Fruit fly (Drosophila melanogaster) whole organism, embryonic: ENCODE results near the gene CG17036.
A peak's percentile ranks its signal among the peaks of the same experiment; 100 is the strongest.

Experiments used
- Blimp-1 ChIP-seq: fragments of 200-800 bp; sonication (Bioruptor generic); optimal IDR thresholded peaks from 3 replicates; lab custom pipeline; 2018; ENCODE audit warnings: missing biosample characterization, missing genetic modification characterization, mild to moderate bottlenecking, moderate library complexity, missing genetic modification reagents
- CG10543 ChIP-seq: fragments of 200-800 bp; sonication (Bioruptor generic); optimal IDR thresholded peaks from 3 replicates; lab custom pipeline; 2017; ENCODE audit warnings: missing biosample characterization, mild to moderate bottlenecking, missing genetic modification characterization, moderate library complexity
- CG11093 ChIP-seq: fragments of 200-800 bp; sonication (Bioruptor generic); IDR thresholded peaks from 3 replicates; pipeline ENCODE4 v1.3.6; 2022; ENCODE audit warnings: missing biosample characterization, missing genetic modification characterization
- CG11696 ChIP-seq: fragments of 200-800 bp; sonication (Bioruptor generic); IDR thresholded peaks from 2 replicates; pipeline ENCODE4 v1.3.6; 2022; ENCODE audit warnings: missing biosample characterization, missing genetic modification characterization
- CG14050 ChIP-seq: fragments of 200-800 bp; sonication (Bioruptor generic); IDR thresholded peaks from 3 replicates; pipeline ENCODE4 v1.3.6; 2022; ENCODE audit warnings: missing biosample characterization, missing genetic modification characterization
- CG14710 ChIP-seq: fragments of 200-800 bp; sonication (Bioruptor generic); optimal IDR thresholded peaks from 3 replicates; lab custom pipeline; 2019; ENCODE audit warnings: missing biosample characterization, mild to moderate bottlenecking, missing genetic modification characterization, moderate library complexity
- CG1647 ChIP-seq: fragments of 200-800 bp; sonication (Bioruptor generic); optimal IDR thresholded peaks from 3 replicates; lab custom pipeline; 2016; ENCODE audit warnings: missing biosample characterization, missing genetic modification characterization
- CG16815 ChIP-seq: fragments of 200-800 bp; sonication (Bioruptor generic); optimal IDR thresholded peaks from 3 replicates; lab custom pipeline; 2017; ENCODE audit warnings: missing biosample characterization, mild to moderate bottlenecking, missing genetic modification characterization
- CG17829 ChIP-seq: fragments of 200-800 bp; optimal IDR thresholded peaks from 2 replicates; lab custom pipeline; 2019; ENCODE audit warnings: missing biosample characterization, mild to moderate bottlenecking, missing genetic modification characterization, moderate library complexity
- CG18619 ChIP-seq: fragments of 200-800 bp; sonication (Bioruptor generic); optimal IDR thresholded peaks from 3 replicates; lab custom pipeline; 2017; ENCODE audit warnings: missing biosample characterization, mild to moderate bottlenecking, missing genetic modification characterization
- CG3163 ChIP-seq: fragments of 200-800 bp; sonication (Bioruptor generic); optimal IDR thresholded peaks from 3 replicates; lab custom pipeline; 2016; ENCODE audit warnings: missing biosample characterization, missing genetic modification characterization
- CG32532 ChIP-seq: fragments of 200-800 bp; sonication (Bioruptor generic); IDR thresholded peaks from 2 replicates; pipeline ENCODE4 v1.3.6; 2022; ENCODE audit warnings: missing biosample characterization, missing genetic modification characterization
- CG32772 ChIP-seq: fragments of 200-800 bp; sonication (Bioruptor generic); IDR thresholded peaks from 2 replicates; pipeline ENCODE4 v1.3.6; 2022; ENCODE audit warnings: missing biosample characterization, missing genetic modification characterization
- CG34224 ChIP-seq: fragments of 200-800 bp; sonication (Bioruptor generic); IDR thresholded peaks from 3 replicates; pipeline ENCODE4 v1.3.6; 2022; ENCODE audit warnings: missing biosample characterization, missing genetic modification characterization; ENCODE audit not compliant: partially characterized antibody
- CG34376 ChIP-seq: fragments of 200-800 bp; sonication (Bioruptor generic); optimal IDR thresholded peaks from 2 replicates; lab custom pipeline; 2018; ENCODE audit warnings: missing biosample characterization, mild to moderate bottlenecking, missing genetic modification characterization
- CG3726 ChIP-seq: fragments of 200-800 bp; sonication (Bioruptor generic); IDR thresholded peaks from 3 replicates; pipeline ENCODE4, ENCODE4 v1.3.6; 2022; ENCODE audit warnings: missing biosample characterization, missing genetic modification characterization
- CG4360 ChIP-seq: fragments of 200-800 bp; sonication (Bioruptor generic); IDR thresholded peaks from 2 replicates; pipeline ENCODE4 v1.3.6; 2022; ENCODE audit warnings: missing biosample characterization, missing genetic modification characterization
- CG4820 ChIP-seq: fragments of 200-800 bp; sonication (Bioruptor generic); optimal IDR thresholded peaks from 3 replicates; lab custom pipeline; 2016; ENCODE audit warnings: missing biosample characterization, missing genetic modification characterization
- CG6254 ChIP-seq: fragments of 200-800 bp; sonication (Bioruptor generic); optimal IDR thresholded peaks from 3 replicates; lab custom pipeline; 2017; ENCODE audit warnings: mild to moderate bottlenecking, missing biosample characterization, missing genetic modification reagents, missing genetic modification characterization
- CG6654 ChIP-seq: fragments of 200-800 bp; sonication (Bioruptor generic); optimal IDR thresholded peaks from 2 replicates; lab custom pipeline; 2017; ENCODE audit warnings: missing biosample characterization, mild to moderate bottlenecking, missing genetic modification characterization
- CG7786 ChIP-seq: fragments of 200-800 bp; sonication (Bioruptor generic); optimal IDR thresholded peaks from 2 replicates; lab custom pipeline; 2016; ENCODE audit warnings: missing biosample characterization, missing genetic modification characterization
- CG8924 ChIP-seq: fragments of 200-800 bp; optimal IDR thresholded peaks from 3 replicates; lab custom pipeline; 2019; ENCODE audit warnings: missing biosample characterization, mild to moderate bottlenecking, missing genetic modification characterization, moderate library complexity
- HLH54F ChIP-seq: fragments of 200-800 bp; sonication (Bioruptor generic); optimal IDR thresholded peaks from 3 replicates; lab custom pipeline; 2016; ENCODE audit warnings: missing biosample characterization, missing genetic modification characterization
- HmgD ChIP-seq: fragments of 200-800 bp; sonication (Bioruptor generic); optimal IDR thresholded peaks from 3 replicates; lab custom pipeline; 2016; ENCODE audit warnings: missing biosample characterization, missing genetic modification characterization
- Hr78 ChIP-seq, 2 experiments: fragments of 200-800 bp in 1 of 2; fragments of >200 bp in 1 of 2; sonication (Bioruptor generic) in 1 of 2; optimal IDR thresholded peaks; 2 replicates each; lab custom pipeline; 2017 to 2019; ENCODE audit warnings: missing biosample characterization in 2 of 2, missing genetic modification characterization in 2 of 2, mild to moderate bottlenecking in 1 of 2, moderate library complexity in 1 of 2
- Kr ChIP-seq: fragments of 200-800 bp; sonication (Bioruptor generic); optimal IDR thresholded peaks from 2 replicates; lab custom pipeline; 2017; ENCODE audit warnings: missing biosample characterization, mild to moderate bottlenecking, missing genetic modification characterization
- MBD-R2 ChIP-seq: fragments of 200-800 bp; sonication (Bioruptor generic); IDR thresholded peaks from 2 replicates; pipeline ENCODE4 v1.3.6; 2022; ENCODE audit warnings: missing biosample characterization, missing genetic modification characterization
- Mad ChIP-seq: fragments of 200-800 bp; sonication (Bioruptor generic); optimal IDR thresholded peaks from 2 replicates; lab custom pipeline; 2016; ENCODE audit warnings: missing biosample characterization, missing genetic modification characterization
- Pdp1 ChIP-seq, 2 experiments: fragments of 200-800 bp; sonication (Bioruptor generic); optimal IDR thresholded peaks; 3 replicates each; lab custom pipeline; 2016; ENCODE audit warnings: missing biosample characterization in 2 of 2, missing genetic modification characterization in 2 of 2, mild to moderate bottlenecking in 1 of 2, moderate library complexity in 1 of 2
- Rfx ChIP-seq: fragments of 200-800 bp; sonication (Bioruptor generic); IDR thresholded peaks from 2 replicates; pipeline ENCODE4 v1.3.6; 2022; ENCODE audit warnings: missing biosample characterization, missing genetic modification characterization
- TFAM ChIP-seq: fragments of 200-800 bp; sonication (Bioruptor generic); optimal IDR thresholded peaks from 2 replicates; lab custom pipeline; 2017; ENCODE audit warnings: missing biosample characterization, missing genetic modification characterization, inconsistent platforms
- Tbp ChIP-seq: fragments of >200 bp; optimal IDR thresholded peaks from 2 replicates; lab custom pipeline; 2018; ENCODE audit warnings: missing biosample characterization, missing genetic modification characterization
- bbx ChIP-seq: fragments of 200-800 bp; sonication (Bioruptor generic); IDR thresholded peaks from 2 replicates; pipeline ENCODE4 v1.3.6; 2022; ENCODE audit warnings: missing biosample characterization, missing genetic modification characterization; ENCODE audit not compliant: partially characterized antibody
- br ChIP-seq: fragments of >200 bp; optimal IDR thresholded peaks from 2 replicates; lab custom pipeline; 2017
- cas ChIP-seq: fragments of 200-800 bp; sonication (Bioruptor generic); IDR thresholded peaks from 2 replicates; pipeline ENCODE4 v1.3.6; 2022; ENCODE audit warnings: missing biosample characterization, missing genetic modification characterization
- en ChIP-seq: fragments of 200-800 bp; sonication (Bioruptor generic); optimal IDR thresholded peaks from 2 replicates; lab custom pipeline; 2016; ENCODE audit warnings: missing biosample characterization, missing genetic modification characterization
- exex ChIP-seq: fragments of 200-800 bp; sonication (Bioruptor generic); optimal IDR thresholded peaks from 4 replicates; lab custom pipeline; 2018; ENCODE audit warnings: missing biosample characterization, mild to moderate bottlenecking, missing genetic modification characterization, moderate library complexity
- fd64A ChIP-seq: fragments of 200-800 bp; sonication (Bioruptor generic); optimal IDR thresholded peaks from 3 replicates; lab custom pipeline; 2018; ENCODE audit warnings: missing biosample characterization, mild to moderate bottlenecking, missing genetic modification characterization
- grn ChIP-seq: fragments of 200-800 bp; sonication (Bioruptor generic); optimal IDR thresholded peaks from 3 replicates; lab custom pipeline; 2017; ENCODE audit warnings: missing biosample characterization, missing genetic modification characterization
- hb ChIP-seq: fragments of 200-800 bp; sonication (Bioruptor generic); IDR thresholded peaks from 3 replicates; pipeline ENCODE4 v1.3.6; 2022; ENCODE audit warnings: missing biosample characterization, missing genetic modification characterization; ENCODE audit not compliant: partially characterized antibody
- hbn ChIP-seq: fragments of 200-800 bp; sonication (Bioruptor generic); IDR thresholded peaks from 2 replicates; pipeline ENCODE4 v1.3.6; 2022; ENCODE audit warnings: missing biosample characterization, missing genetic modification characterization; ENCODE audit not compliant: partially characterized antibody
- hkb ChIP-seq, 2 experiments: fragments of 200-800 bp in 1 of 2; fragments of >200 bp in 1 of 2; sonication (Bioruptor generic) in 1 of 2; IDR thresholded peaks in 1 of 2; optimal IDR thresholded peaks in 1 of 2; 2 replicates each; pipeline versions ENCODE4 v1.3.6 to Lab custom; 2017 to 2022; ENCODE audit warnings: missing biosample characterization in 1 of 2, missing genetic modification characterization in 1 of 2
- hth ChIP-seq: fragments of >200 bp; optimal IDR thresholded peaks from 2 replicates; lab custom pipeline; 2017; ENCODE audit warnings: inconsistent platforms
- maf-S ChIP-seq: fragments of 200-800 bp; sonication (Bioruptor generic); optimal IDR thresholded peaks from 2 replicates; lab custom pipeline; 2016; ENCODE audit warnings: missing biosample characterization, missing genetic modification characterization
- mirr ChIP-seq: fragments of 200-800 bp; sonication (Bioruptor generic); optimal IDR thresholded peaks from 3 replicates; lab custom pipeline; 2018; ENCODE audit warnings: missing biosample characterization, mild to moderate bottlenecking, missing genetic modification characterization
- org-1 ChIP-seq: fragments of 200-800 bp; sonication (Bioruptor generic); optimal IDR thresholded peaks from 2 replicates; lab custom pipeline; 2017; ENCODE audit warnings: missing biosample characterization, missing genetic modification characterization
- pnt ChIP-seq: fragments of 200-800 bp; sonication (Bioruptor generic); optimal IDR thresholded peaks from 3 replicates; lab custom pipeline; 2016; ENCODE audit warnings: missing biosample characterization, missing genetic modification characterization
- prd ChIP-seq, 3 experiments: fragments of >200 bp in 2 of 3; fragments of 200-800 bp in 1 of 3; sonication (Bioruptor generic) in 1 of 3; optimal IDR thresholded peaks in 2 of 3; IDR thresholded peaks in 1 of 3; 2 replicates in 2 of 3; 3 replicates in 1 of 3; pipeline versions ENCODE4 v1.3.6 to Lab custom; 2017 to 2022; ENCODE audit warnings: missing biosample characterization in 1 of 3, missing genetic modification characterization in 1 of 3
- psq ChIP-seq: fragments of 200-800 bp; sonication (Bioruptor generic); optimal IDR thresholded peaks from 2 replicates; lab custom pipeline; 2017; ENCODE audit warnings: missing biosample characterization, missing genetic modification characterization
- sug ChIP-seq: fragments of 200-800 bp; optimal IDR thresholded peaks from 2 replicates; lab custom pipeline; 2019; ENCODE audit warnings: missing biosample characterization, mild to moderate bottlenecking, missing genetic modification characterization, moderate library complexity

CG17036 gene

DNA sequence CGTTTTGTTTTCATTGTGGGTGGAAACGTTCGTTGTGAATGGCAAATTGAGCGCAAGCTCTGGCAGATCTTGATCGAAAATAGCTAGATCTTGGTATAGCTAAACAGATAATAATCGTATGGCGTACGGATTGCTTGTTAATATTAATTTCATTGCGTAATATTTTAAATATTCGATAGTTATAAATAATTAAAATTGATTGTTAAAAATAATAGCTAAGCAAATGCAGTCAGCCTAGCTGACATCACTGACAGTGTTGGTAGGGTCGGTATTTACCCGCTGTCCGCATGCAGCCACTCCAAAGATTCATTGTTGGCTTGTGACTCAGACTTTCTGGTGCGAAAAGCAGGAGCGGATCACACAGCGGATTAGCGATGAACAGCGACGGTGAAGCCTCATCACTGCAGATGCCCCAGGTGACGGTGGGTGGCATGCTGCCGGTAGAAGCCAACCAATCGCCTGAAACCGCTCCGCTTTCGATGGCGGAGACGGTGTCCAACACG lies 3.9 kb upstream of the CG17036 start, which contains the start of the genes CG5776 and spict (continued):
- TF ChIP-seq CG11696 (GFP tag; lab: Robert Waterston, UW) (0 out of 2 replicates have a peak, but pooled peaks have one; percentile 25), CG11093 (GFP tag; lab: Robert Waterston, UW) (peak; percentile 74; the same call in 1 of the 3 replicates), Mad (GFP tag; lab: Kevin White, UChicago) (peak; percentile 70), CG3163 (GFP tag; lab: Kevin White, UChicago) (no peak), CG10543 (peak; percentile 80), cas (GFP tag; lab: Robert Waterston, UW) (no peak), hb (GFP tag; lab: Robert Waterston, UW) (no peak), CG4820 (GFP tag; lab: Kevin White, UChicago) (peak; percentile 33), fd64A (GFP tag; lab: Kevin White, UChicago) (peak; percentile 14), HmgD (GFP tag; lab: Kevin White, UChicago) (no peak), org-1 (GFP tag; lab: Kevin White, UChicago) (peak; percentile 47), en (GFP tag; lab: Kevin White, UChicago) (no peak), CG6254 (GFP tag; lab: Kevin White, UChicago) (peak; percentile 53), bbx (GFP tag; lab: Robert Waterston, UW) (peak; percentile 35; the same call in 1 of the 2 replicates), hbn (no peak), CG32772 (GFP tag; lab: Robert Waterston, UW) (peak; percentile 84), CG3726 (GFP tag; lab: Robert Waterston, UW) (no peak), CG8924 (peak; percentile 85), CG7786 (GFP tag; lab: Kevin White, UChicago) (peak; percentile 29), Blimp-1 (peak; percentile 59), psq (GFP tag; lab: Kevin White, UChicago) (peak; percentile 52), MBD-R2 (GFP tag; lab: Robert Waterston, UW) (peak; percentile 98), br (lab: Kevin White, UChicago) (no peak), CG18619 (GFP tag; lab: Kevin White, UChicago) (peak; percentile 76), CG14050 (GFP tag; lab: Robert Waterston, UW) (peak; percentile 75; the same call in 2 of the 3 replicates), CG17829 (tag; lab: Kevin White, UChicago) (peak; percentile 83), CG32532 (peak; percentile 84), CG34224 (GFP tag; lab: Robert Waterston, UW) (peak; percentile 12; the same call in 1 of the 3 replicates), prd (optimal IDR thresholded peaks at IDR 0.05; lab: Kevin White, UChicago) (no peak), prd (GFP tag; IDR thresholded peaks at IDR 0.05; lab: Robert Waterston, UW) (peak; percentile 90), hkb (optimal IDR thresholded peaks at IDR 0.05; lab: Kevin White, UChicago) (peak; percentile 62), hkb (GFP tag; IDR thresholded peaks at IDR 0.05; lab: Robert Waterston, UW) (peak; percentile 69), Kr (GFP tag; lab: Kevin White, UChicago) (no peak), CG16815 (GFP tag; lab: Kevin White, UChicago) (peak; percentile 80)

DNA sequence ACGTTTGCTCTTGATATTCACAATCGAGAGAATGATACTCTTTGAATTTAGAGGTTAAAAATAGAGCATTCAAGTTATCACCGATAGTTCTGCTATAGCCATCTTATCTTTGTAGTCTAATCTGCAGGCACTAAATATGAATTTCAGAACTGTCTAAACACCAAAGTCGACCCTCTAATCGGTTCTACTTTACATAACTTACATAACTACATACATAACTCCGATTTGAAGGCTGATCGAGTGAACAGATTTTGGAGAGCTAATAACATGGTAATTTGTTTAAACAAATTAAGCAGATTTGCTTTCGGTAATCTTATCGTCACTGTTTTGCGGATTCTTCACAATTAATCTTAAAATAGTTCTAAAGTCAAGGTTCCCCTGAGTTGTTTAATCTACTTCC lies 952 bp upstream of the CG17036 start:
- TF ChIP-seq hth, result no peak
- TF ChIP-seq exex (tag; lab: Kevin White, UChicago), result peak; percentile 88
- no peak for TF ChIP-seq TFAM (GFP tag; lab: Kevin White, UChicago)
- TF ChIP-seq maf-S (GFP tag; lab: Kevin White, UChicago), result no peak
- TF ChIP-seq CG34376 (GFP tag; lab: Kevin White, UChicago), result peak; percentile 24
- TF ChIP-seq CG6654 (GFP tag; lab: Kevin White, UChicago), result no peak
- no peak for TF ChIP-seq CG4360 (GFP tag; lab: Robert Waterston, UW)
- TF ChIP-seq Pdp1 (GFP tag; optimal IDR thresholded peaks at IDR 0.05; lab: Kevin White, UChicago), result peak in 1 of 2 experiments; percentile 81
- TF ChIP-seq CG1647, result no peak
- peak; percentile 48 for TF ChIP-seq sug (tag; lab: Kevin White, UChicago)
- no peak for TF ChIP-seq Hr78 (GFP tag; optimal IDR thresholded peaks at IDR 0.05; lab: Kevin White, UChicago)
- TF ChIP-seq CG14710 (tag; lab: Kevin White, UChicago), result no peak
- peak; percentile 42 for TF ChIP-seq mirr (GFP tag; lab: Kevin White, UChicago)
- TF ChIP-seq Rfx (GFP tag; lab: Robert Waterston, UW), result no peak
- no peak for TF ChIP-seq Tbp (GFP tag; lab: Kevin White, UChicago)
- TF ChIP-seq pnt (GFP tag; lab: Kevin White, UChicago), result no peak
- no peak for TF ChIP-seq HLH54F (GFP tag; lab: Kevin White, UChicago)
- peak; percentile 46 for TF ChIP-seq grn (GFP tag; lab: Kevin White, UChicago)
